Fruit fly (Drosophila melanogaster) Kc167 (cell line): ENCODE data around the gene CG11668.

Source experiments
- Sin3A ChIP-seq: fragments of >200 bp; optimal IDR thresholded peaks from 2 replicates; lab custom pipeline; 2018; ENCODE audit warnings: missing external identifiers
- insv ChIP-seq: fragments of >200 bp; optimal IDR thresholded peaks from 3 replicates; lab custom pipeline; 2018; ENCODE audit warnings: missing external identifiers
- psq ChIP-seq: fragments of >200 bp; optimal IDR thresholded peaks from 2 replicates; lab custom pipeline; 2017; ENCODE audit warnings: missing external identifiers
- ttk ChIP-seq: sonication (Bioruptor generic); optimal IDR thresholded peaks from 2 replicates; lab custom pipeline; 2017; ENCODE audit warnings: missing external identifiers

DNA sequence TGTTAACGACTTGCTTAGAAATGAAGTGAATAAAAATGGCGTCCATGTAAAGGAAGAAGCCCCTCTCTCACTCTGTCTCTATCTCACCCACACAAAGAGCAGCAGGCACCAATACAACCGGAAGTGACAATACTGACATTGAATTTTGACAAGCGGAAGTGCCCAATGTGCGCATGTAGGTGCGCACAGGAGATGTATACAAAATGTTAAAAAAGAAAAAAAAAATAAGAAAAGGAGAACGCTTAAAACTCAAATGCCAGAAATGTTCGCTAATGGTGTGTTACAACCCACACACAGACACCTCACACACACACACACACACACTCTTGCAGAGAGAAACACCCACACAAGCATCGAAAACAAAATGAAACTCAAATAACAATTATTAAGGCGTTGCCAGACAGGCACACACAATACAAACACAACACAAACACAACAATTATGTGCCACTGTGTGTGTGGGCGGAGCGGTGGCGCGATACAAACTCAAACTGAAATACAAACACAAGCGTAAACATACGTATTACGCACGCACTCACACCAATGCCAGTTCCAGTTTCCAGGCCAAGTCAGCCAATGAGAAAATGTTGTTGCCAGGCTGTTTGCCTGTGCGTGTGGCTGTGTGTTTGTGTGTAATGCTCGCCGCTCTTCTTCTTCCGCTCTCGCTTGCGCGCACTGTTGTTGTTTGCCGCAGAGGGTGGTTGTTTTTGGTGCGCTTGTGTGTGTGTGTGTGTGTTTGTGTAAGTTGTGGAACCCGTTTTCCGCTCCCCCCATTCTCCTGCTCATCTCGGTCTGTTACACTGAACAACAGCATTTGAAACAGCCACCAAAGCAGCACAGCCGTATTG lies 25.8 kb downstream of the CG11668 start:
- TF ChIP-seq insv: no peak
- no peak for TF ChIP-seq Sin3A
- TF ChIP-seq psq: no peak
- TF ChIP-seq ttk: no peak
